Worm (Caenorhabditis elegans): ENCODE measurements around the gene fbxc-31.

DNA sequence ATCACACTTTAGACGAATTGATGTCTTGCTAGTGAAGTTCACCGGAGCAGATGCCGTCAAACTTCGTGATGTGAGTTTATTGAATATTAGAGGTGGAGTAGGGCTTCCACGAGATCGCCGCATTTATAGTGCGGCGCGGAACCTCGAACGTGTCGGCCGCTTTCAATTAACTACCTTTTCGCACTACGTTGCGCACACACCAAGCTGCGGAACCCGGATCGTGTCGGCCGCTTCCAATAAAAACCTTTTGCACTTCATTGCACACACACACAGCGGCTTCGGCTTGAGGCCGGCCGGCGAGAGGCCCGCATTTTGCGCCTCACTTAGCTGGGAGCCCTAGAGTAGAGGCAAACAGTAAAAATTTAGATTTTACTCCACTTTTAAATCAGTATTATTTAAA, 6.4 kb upstream of the fbxc-31 start:
- no peak for TF ChIP-seq pqm-1 (tag; optimal IDR thresholded peaks at IDR 0.05)
- no peak for TF ChIP-seq ceh-16 (tag; optimal IDR thresholded peaks at IDR 0.05)
- TF ChIP-seq aly-2 (tag; optimal IDR thresholded peaks at IDR 0.05): no peak
- TF ChIP-seq ceh-9 (tag; optimal IDR thresholded peaks at IDR 0.05): no peak
- no peak for TF ChIP-seq unc-62 (GFP tag; optimal IDR thresholded peaks at IDR 0.05)
- no peak for TF ChIP-seq zag-1 (tag; optimal IDR thresholded peaks at IDR 0.05)
- no peak for TF ChIP-seq egl-27 (tag; optimal IDR thresholded peaks at IDR 0.05)
